Fruit fly (Drosophila melanogaster) whole organism, wandering third instar larva: ENCODE measurements around the gene CG11710.
A peak's percentile ranks its signal among the peaks of the same experiment; 100 is the strongest.

Experiments used
- Abd-B ChIP-seq: fragments of >200 bp; optimal IDR thresholded peaks from 2 replicates; lab custom pipeline; 2017; ENCODE audit warnings: missing biosample characterization, missing genetic modification characterization
- CG32264 ChIP-seq: fragments of 200-800 bp; sonication (Bioruptor generic); optimal IDR thresholded peaks from 2 replicates; lab custom pipeline; 2016; ENCODE audit warnings: missing biosample characterization, missing genetic modification characterization
- CG9705 ChIP-seq: fragments of 200-800 bp; sonication (Bioruptor generic); optimal IDR thresholded peaks from 2 replicates; lab custom pipeline; 2018; ENCODE audit warnings: missing biosample characterization, mild to moderate bottlenecking, missing genetic modification characterization
- CrebA ChIP-seq: fragments of 200-800 bp; sonication (Bioruptor generic); optimal IDR thresholded peaks from 2 replicates; lab custom pipeline; 2016; ENCODE audit warnings: missing biosample characterization, mild to moderate bottlenecking, missing genetic modification characterization, borderline replicate concordance
- Dfd ChIP-seq: fragments of >200 bp; optimal IDR thresholded peaks from 2 replicates; lab custom pipeline; 2017; ENCODE audit warnings: missing biosample characterization, missing genetic modification characterization
- Dif ChIP-seq: fragments of 200-275, 200-300 bp; sonication (Bioruptor generic); optimal IDR thresholded peaks from 2 replicates; lab custom pipeline; 2018; ENCODE audit warnings: missing biosample characterization, missing genetic modification characterization; ENCODE audit not compliant: partially characterized antibody
- GATAd ChIP-seq: sonication (Bioruptor generic); optimal IDR thresholded peaks from 2 replicates; lab custom pipeline; 2016; ENCODE audit warnings: missing biosample characterization, missing genetic modification characterization
- HLH106 ChIP-seq: fragments of 200-800 bp; optimal IDR thresholded peaks from 3 replicates; lab custom pipeline; 2019; ENCODE audit warnings: missing biosample characterization, mild to moderate bottlenecking, missing genetic modification characterization, moderate library complexity
- Hnf4 ChIP-seq: fragments of 200-800 bp; sonication (Bioruptor generic); optimal IDR thresholded peaks from 2 replicates; lab custom pipeline; 2016; ENCODE audit warnings: missing biosample characterization, mild to moderate bottlenecking, missing genetic modification characterization
- Hr78 ChIP-seq: fragments of >200 bp; optimal IDR thresholded peaks from 2 replicates; lab custom pipeline; 2017; ENCODE audit warnings: missing biosample characterization, missing genetic modification characterization
- Hr83 ChIP-seq: fragments of 200-300 bp; sonication (Bioruptor generic); optimal IDR thresholded peaks from 2 replicates; lab custom pipeline; 2016; ENCODE audit warnings: missing biosample characterization, mild to moderate bottlenecking, missing genetic modification characterization, moderate library complexity; ENCODE audit not compliant: poor library complexity, severe bottlenecking
- Mio ChIP-seq: sonication (Bioruptor generic); optimal IDR thresholded peaks from 2 replicates; lab custom pipeline; 2016; ENCODE audit warnings: missing biosample characterization, missing genetic modification characterization
- N ChIP-seq: fragments of >200 bp; optimal IDR thresholded peaks from 2 replicates; lab custom pipeline; 2018; ENCODE audit warnings: missing biosample characterization, missing external identifiers, missing genetic modification characterization
- OdsH ChIP-seq: fragments of 200-800 bp; sonication (Bioruptor generic); optimal IDR thresholded peaks from 2 replicates; lab custom pipeline; 2016; ENCODE audit warnings: missing biosample characterization, mild to moderate bottlenecking, missing genetic modification characterization
- Rel ChIP-seq, 2 experiments: fragments of 200-800 bp; sonication (Bioruptor generic) in 1 of 2; optimal IDR thresholded peaks; 2 replicates in 1 of 2; 3 replicates in 1 of 2; lab custom pipeline; 2016 to 2019; ENCODE audit warnings: mild to moderate bottlenecking in 2 of 2, missing biosample characterization in 2 of 2, missing genetic modification characterization in 2 of 2, moderate library complexity in 1 of 2
- Sp1 ChIP-seq: fragments of 200-800 bp; sonication (Bioruptor generic); optimal IDR thresholded peaks from 3 replicates; lab custom pipeline; 2019; ENCODE audit warnings: missing biosample characterization, mild to moderate bottlenecking, missing genetic modification characterization, moderate library complexity
- Vsx2 ChIP-seq: fragments of 200-300, 225-300 bp; sonication (Bioruptor generic); optimal IDR thresholded peaks from 2 replicates; lab custom pipeline; 2018; ENCODE audit warnings: missing biosample characterization, missing genetic modification characterization; ENCODE audit not compliant: partially characterized antibody
- br ChIP-seq: fragments of 200-800 bp; sonication (Bioruptor generic); optimal IDR thresholded peaks from 2 replicates; lab custom pipeline; 2016; ENCODE audit warnings: missing biosample characterization, missing genetic modification characterization
- brk ChIP-seq: fragments of 200-800 bp; sonication (Bioruptor generic); optimal IDR thresholded peaks from 2 replicates; lab custom pipeline; 2016; ENCODE audit warnings: missing biosample characterization, mild to moderate bottlenecking, missing genetic modification characterization
- dmrt93B ChIP-seq: fragments of 200-800 bp; sonication (Bioruptor generic); optimal IDR thresholded peaks from 2 replicates; lab custom pipeline; 2018; ENCODE audit warnings: missing biosample characterization, mild to moderate bottlenecking, missing genetic modification characterization
- dsf ChIP-seq: sonication (Bioruptor generic); optimal IDR thresholded peaks from 2 replicates; lab custom pipeline; 2016; ENCODE audit warnings: missing biosample characterization, missing genetic modification characterization, borderline replicate concordance
- ey ChIP-seq: fragments of 200-800 bp; sonication (Bioruptor generic); optimal IDR thresholded peaks from 2 replicates; lab custom pipeline; 2016; ENCODE audit warnings: missing biosample characterization, missing genetic modification characterization
- foxo ChIP-seq, 2 experiments: fragments of 200-800 bp; sonication (Bioruptor generic); optimal IDR thresholded peaks; 2 replicates in 1 of 2; 3 replicates in 1 of 2; lab custom pipeline; 2016 to 2017; ENCODE audit warnings: missing biosample characterization in 2 of 2, missing genetic modification characterization in 2 of 2
- fru ChIP-seq: fragments of 200-800 bp; sonication (Bioruptor generic); optimal IDR thresholded peaks from 3 replicates; lab custom pipeline; 2016; ENCODE audit warnings: missing biosample characterization, mild to moderate bottlenecking, missing genetic modification characterization
- h ChIP-seq: fragments of 200-800 bp; sonication (Bioruptor generic); optimal IDR thresholded peaks from 3 replicates; lab custom pipeline; 2016; ENCODE audit warnings: missing biosample characterization, mild to moderate bottlenecking, missing genetic modification characterization
- jim ChIP-seq: fragments of 175-275, 200-325 bp; sonication (Bioruptor generic); optimal IDR thresholded peaks from 2 replicates; lab custom pipeline; 2016; ENCODE audit warnings: missing biosample characterization, mild to moderate bottlenecking, missing genetic modification characterization
- lola ChIP-seq: fragments of >200 bp; optimal IDR thresholded peaks from 2 replicates; lab custom pipeline; 2017; ENCODE audit warnings: missing biosample characterization, missing genetic modification characterization
- pan ChIP-seq: fragments of >200 bp; optimal IDR thresholded peaks from 2 replicates; lab custom pipeline; 2017
- psq ChIP-seq: fragments of 200-800 bp; sonication (Bioruptor generic); optimal IDR thresholded peaks from 3 replicates; lab custom pipeline; 2017; ENCODE audit warnings: missing biosample characterization, mild to moderate bottlenecking, missing genetic modification characterization, moderate library complexity
- rgr ChIP-seq: fragments of 200-800 bp; sonication (Bioruptor generic); optimal IDR thresholded peaks from 3 replicates; lab custom pipeline; 2016; ENCODE audit warnings: missing biosample characterization, mild to moderate bottlenecking, missing genetic modification characterization
- sv ChIP-seq: fragments of 200-800 bp; sonication (Bioruptor generic); optimal IDR thresholded peaks from 3 replicates; lab custom pipeline; 2016; ENCODE audit warnings: missing biosample characterization, missing genetic modification characterization
- tai ChIP-seq: sonication (Bioruptor generic); optimal IDR thresholded peaks from 2 replicates; lab custom pipeline; 2016; ENCODE audit warnings: missing biosample characterization, missing genetic modification characterization
- usp ChIP-seq: fragments of >200 bp; optimal IDR thresholded peaks from 2 replicates; lab custom pipeline; 2017; ENCODE audit warnings: missing biosample characterization, missing genetic modification characterization
- woc ChIP-seq: sonication (Bioruptor generic); optimal IDR thresholded peaks from 2 replicates; lab custom pipeline; 2016; ENCODE audit warnings: missing biosample characterization, mild to moderate bottlenecking, missing genetic modification characterization

Gene CG11710

dm6 chrX:20413481-20413880 is 16.0 kb downstream of the CG11710 start, which contains the start of gene CG15459:
TSS of gene CG15459 (minus strand) at chrX:20413581.
- TF ChIP-seq brk, result no peak
- TF ChIP-seq br (GFP tag; lab: Kevin White, UChicago), result no peak
- TF ChIP-seq dsf, result no peak
- TF ChIP-seq Abd-B (GFP tag; lab: Kevin White, UChicago), result no peak
- TF ChIP-seq CG32264, result no peak
- TF ChIP-seq usp (GFP tag; lab: Kevin White, UChicago), result no peak
- no peak for TF ChIP-seq sv (GFP tag; lab: Kevin White, UChicago)
- TF ChIP-seq tai (GFP tag; lab: Kevin White, UChicago), result no peak
- no peak for TF ChIP-seq N (GFP tag; lab: Kevin White, UChicago)
- no peak for TF ChIP-seq dmrt93B (GFP tag; lab: Kevin White, UChicago)
- no peak for TF ChIP-seq CG9705 (GFP tag; lab: Kevin White, UChicago)
- no peak for TF ChIP-seq Hnf4
- no peak for TF ChIP-seq fru (GFP tag; lab: Kevin White, UChicago)
- no peak for TF ChIP-seq Dif (GFP tag; lab: Kevin White, UChicago)
- TF ChIP-seq psq (GFP tag; lab: Kevin White, UChicago), result no peak
- TF ChIP-seq Hr78 (GFP tag; lab: Kevin White, UChicago), result no peak
- TF ChIP-seq ey (GFP tag; lab: Kevin White, UChicago), result no peak
- no peak for TF ChIP-seq jim (GFP tag; lab: Kevin White, UChicago)
- no peak for TF ChIP-seq h (GFP tag; lab: Kevin White, UChicago)
- no peak for TF ChIP-seq Rel (GFP tag; optimal IDR thresholded peaks at IDR 0.05; lab: Kevin White, UChicago)
- no peak for TF ChIP-seq Rel (tag; optimal IDR thresholded peaks at IDR 0.05; lab: Kevin White, UChicago)

dm6 chrX:20411635-20412034 is 17.8 kb downstream of the CG11710 start:
- TF ChIP-seq sv (GFP tag; lab: Kevin White, UChicago) (no peak), jim (GFP tag; lab: Kevin White, UChicago) (no peak), woc (GFP tag; lab: Kevin White, UChicago) (no peak), Dfd (GFP tag; lab: Kevin White, UChicago) (no peak), Hnf4 (no peak), fru (GFP tag; lab: Kevin White, UChicago) (no peak), rgr (GFP tag; lab: Kevin White, UChicago) (no peak), OdsH (GFP tag; lab: Kevin White, UChicago) (no peak), ey (GFP tag; lab: Kevin White, UChicago) (no peak), lola (no peak), pan (lab: Kevin White, UChicago) (no peak), GATAd (GFP tag; lab: Kevin White, UChicago) (no peak), CrebA (no peak), Vsx2 (GFP tag; lab: Kevin White, UChicago) (no peak), brk (no peak), CG32264 (no peak), Abd-B (GFP tag; lab: Kevin White, UChicago) (no peak), Hr83 (GFP tag; lab: Kevin White, UChicago) (no peak)

- TF ChIP-seq sv (GFP tag; lab: Kevin White, UChicago) (no peak), ey (GFP tag; lab: Kevin White, UChicago) (peak; percentile 51), woc (GFP tag; lab: Kevin White, UChicago) (peak; percentile 68), Mio (GFP tag; lab: Kevin White, UChicago) (no peak), br (GFP tag; lab: Kevin White, UChicago) (no peak), fru (GFP tag; lab: Kevin White, UChicago) (peak; percentile 21), HLH106 (tag; lab: Kevin White, UChicago) (peak; percentile 68), foxo (GFP tag; optimal IDR thresholded peaks at IDR 0.05; lab: Kevin White, UChicago) (peak in 1 of 2 experiments; percentile 52), Hr83 (GFP tag; lab: Kevin White, UChicago) (peak; percentile 2), psq (GFP tag; lab: Kevin White, UChicago) (peak; percentile 28), h (GFP tag; lab: Kevin White, UChicago) (peak; percentile 40), Sp1 (GFP tag; lab: Kevin White, UChicago) (peak; percentile 20)
Measured at dm6 chrX:20394066-20394913, 35.2 kb downstream of the CG11710 start, which contains the start of gene HERC2. TSS of gene HERC2 (plus strand) at chrX:20394395.
